Fruit fly (Drosophila melanogaster) whole organism, embryonic: ENCODE data around the gene CG14615.

Experiments
- Antp ChIP-seq: fragments of 200-800 bp; sonication (Bioruptor generic); optimal IDR thresholded peaks from 3 replicates; lab custom pipeline; 2016; ENCODE audit warnings: missing biosample characterization, missing genetic modification characterization
- Asciz ChIP-seq: fragments of 200-800 bp; sonication (Bioruptor generic); optimal IDR thresholded peaks from 2 replicates; lab custom pipeline; 2017; ENCODE audit warnings: missing biosample characterization, mild to moderate bottlenecking, missing genetic modification characterization, missing genetic modification reagents
- Awh ChIP-seq: fragments of 200-800 bp; sonication (Bioruptor generic); IDR thresholded peaks from 2 replicates; pipeline ENCODE4, ENCODE4 v1.3.6; 2022; ENCODE audit warnings: missing biosample characterization, missing genetic modification characterization
- CG10543 ChIP-seq: fragments of 200-800 bp; sonication (Bioruptor generic); optimal IDR thresholded peaks from 3 replicates; lab custom pipeline; 2017; ENCODE audit warnings: missing biosample characterization, mild to moderate bottlenecking, missing genetic modification characterization, moderate library complexity
- CG10654 ChIP-seq: fragments of 200-800 bp; sonication (Bioruptor generic); optimal IDR thresholded peaks from 2 replicates; lab custom pipeline; 2016; ENCODE audit warnings: missing biosample characterization, missing genetic modification characterization
- CG11695 ChIP-seq: fragments of 200-800 bp; sonication (Bioruptor generic); IDR thresholded peaks from 3 replicates; pipeline ENCODE4 v1.3.6; 2022; ENCODE audit warnings: missing biosample characterization, missing genetic modification characterization
- CG12236 ChIP-seq: fragments of 200-800 bp; sonication (Bioruptor generic); optimal IDR thresholded peaks from 2 replicates; lab custom pipeline; 2016; ENCODE audit warnings: missing biosample characterization, missing genetic modification characterization
- CG12769 ChIP-seq: fragments of 200-800 bp; sonication (Bioruptor generic); optimal IDR thresholded peaks from 2 replicates; lab custom pipeline; 2019; ENCODE audit warnings: missing biosample characterization, mild to moderate bottlenecking, missing genetic modification characterization, moderate library complexity
- CG13123 ChIP-seq: fragments of 200-800 bp; sonication (Bioruptor generic); optimal IDR thresholded peaks from 2 replicates; lab custom pipeline; 2016; ENCODE audit warnings: missing biosample characterization, missing genetic modification characterization
- CG13296 ChIP-seq: fragments of 200-800 bp; sonication (Bioruptor generic); optimal IDR thresholded peaks from 3 replicates; lab custom pipeline; 2018; ENCODE audit warnings: missing biosample characterization, mild to moderate bottlenecking, missing genetic modification characterization
- CG13894 ChIP-seq: fragments of 200-800 bp; sonication (Bioruptor generic); optimal IDR thresholded peaks from 3 replicates; lab custom pipeline; 2018; ENCODE audit warnings: missing biosample characterization, mild to moderate bottlenecking, missing genetic modification characterization, moderate library complexity
- CG16815 ChIP-seq: fragments of 200-800 bp; sonication (Bioruptor generic); optimal IDR thresholded peaks from 3 replicates; lab custom pipeline; 2017; ENCODE audit warnings: missing biosample characterization, mild to moderate bottlenecking, missing genetic modification characterization
- CG18476 ChIP-seq: fragments of 200-800 bp; sonication (Bioruptor generic); optimal IDR thresholded peaks from 2 replicates; lab custom pipeline; 2016; ENCODE audit warnings: missing biosample characterization, mild to moderate bottlenecking, missing genetic modification characterization
- CG2199 ChIP-seq: fragments of 200-800 bp; sonication (Bioruptor generic); IDR thresholded peaks from 3 replicates; pipeline ENCODE4 v1.3.6; 2022; ENCODE audit warnings: missing biosample characterization, missing genetic modification characterization
- CG34376 ChIP-seq: fragments of 200-800 bp; sonication (Bioruptor generic); optimal IDR thresholded peaks from 2 replicates; lab custom pipeline; 2018; ENCODE audit warnings: missing biosample characterization, mild to moderate bottlenecking, missing genetic modification characterization
- CG3726 ChIP-seq: fragments of 200-800 bp; sonication (Bioruptor generic); IDR thresholded peaks from 3 replicates; pipeline ENCODE4, ENCODE4 v1.3.6; 2022; ENCODE audit warnings: missing biosample characterization, missing genetic modification characterization
- CG7987 ChIP-seq: fragments of 200-800 bp; sonication (Bioruptor generic); optimal IDR thresholded peaks from 2 replicates; lab custom pipeline; 2018; ENCODE audit warnings: missing biosample characterization, mild to moderate bottlenecking, missing genetic modification characterization, moderate library complexity
- CG9817 ChIP-seq: fragments of 200-800 bp; sonication (Bioruptor generic); optimal IDR thresholded peaks from 2 replicates; lab custom pipeline; 2018; ENCODE audit warnings: missing biosample characterization, mild to moderate bottlenecking, missing genetic modification characterization, moderate library complexity
- Deaf1 ChIP-seq: fragments of 200-800 bp; optimal IDR thresholded peaks from 3 replicates; lab custom pipeline; 2019; ENCODE audit warnings: missing biosample characterization, mild to moderate bottlenecking, missing genetic modification characterization, moderate library complexity
- H2.0 ChIP-seq: fragments of 200-800 bp; sonication (Bioruptor generic); IDR thresholded peaks from 2 replicates; pipeline ENCODE4 v1.3.6; 2022; ENCODE audit warnings: missing biosample characterization, missing genetic modification characterization
- HHEX ChIP-seq: fragments of 200-800 bp; sonication (Bioruptor generic); optimal IDR thresholded peaks from 3 replicates; lab custom pipeline; 2017; ENCODE audit warnings: missing biosample characterization, mild to moderate bottlenecking, missing genetic modification characterization, missing genetic modification reagents
- Hr51 ChIP-seq, 2 experiments: fragments of 200-800 bp; sonication (Bioruptor generic); optimal IDR thresholded peaks; 2 replicates in 1 of 2; 3 replicates in 1 of 2; lab custom pipeline; 2016 to 2018; ENCODE audit warnings: missing biosample characterization in 2 of 2, missing genetic modification characterization in 2 of 2, mild to moderate bottlenecking in 1 of 2, moderate library complexity in 1 of 2
- Med ChIP-seq: fragments of 200-800 bp; sonication (Bioruptor generic); peaks from one replicate; lab custom pipeline; 2016; ENCODE audit warnings: missing biosample characterization, missing genetic modification characterization, mild to moderate bottlenecking, inconsistent platforms, moderate library complexity
- Nf-YA ChIP-seq: fragments of 200-800 bp; sonication (Bioruptor generic); IDR thresholded peaks from 2 replicates; pipeline ENCODE4 v1.3.6; 2022; ENCODE audit warnings: missing biosample characterization, missing genetic modification characterization
- NfI ChIP-seq: fragments of 200-800 bp; sonication (Bioruptor generic); optimal IDR thresholded peaks from 3 replicates; lab custom pipeline; 2018; ENCODE audit warnings: missing biosample characterization, mild to moderate bottlenecking, missing genetic modification characterization, moderate library complexity
- Pdp1 ChIP-seq, 2 experiments: fragments of 200-800 bp; sonication (Bioruptor generic); optimal IDR thresholded peaks; 3 replicates each; lab custom pipeline; 2016; ENCODE audit warnings: missing biosample characterization in 2 of 2, missing genetic modification characterization in 2 of 2, mild to moderate bottlenecking in 1 of 2, moderate library complexity in 1 of 2
- Xrp1 ChIP-seq: fragments of 200-800 bp; sonication (Bioruptor generic); IDR thresholded peaks from 2 replicates; pipeline ENCODE4 v1.3.6; 2022; ENCODE audit warnings: missing biosample characterization, missing genetic modification characterization
- ab ChIP-seq: fragments of 200-800 bp; sonication (Bioruptor generic); optimal IDR thresholded peaks from 2 replicates; lab custom pipeline; 2016; ENCODE audit warnings: missing biosample characterization, missing genetic modification characterization
- amos ChIP-seq: fragments of 200-800 bp; sonication (Bioruptor generic); IDR thresholded peaks from 2 replicates; pipeline ENCODE4 v1.3.6; 2022; ENCODE audit warnings: missing biosample characterization, missing genetic modification characterization; ENCODE audit not compliant: partially characterized antibody
- bab2 ChIP-seq: fragments of 200-800 bp; sonication (Bioruptor generic); optimal IDR thresholded peaks from 2 replicates; lab custom pipeline; 2016; ENCODE audit warnings: missing biosample characterization, missing genetic modification characterization
- chinmo ChIP-seq: fragments of 200-800 bp; sonication (Bioruptor generic); IDR thresholded peaks from 4 replicates; pipeline ENCODE4 v1.3.6; 2022; ENCODE audit warnings: missing biosample characterization, missing genetic modification characterization; ENCODE audit not compliant: partially characterized antibody
- crp ChIP-seq, 2 experiments: fragments of 200-800 bp; sonication (Bioruptor generic); optimal IDR thresholded peaks; 2 replicates in 1 of 2; 3 replicates in 1 of 2; lab custom pipeline; 2017; ENCODE audit warnings: missing biosample characterization in 2 of 2, missing genetic modification characterization in 2 of 2, mild to moderate bottlenecking in 1 of 2, moderate library complexity in 1 of 2
- cwo ChIP-seq: fragments of 200-800 bp; sonication (Bioruptor generic); optimal IDR thresholded peaks from 3 replicates; lab custom pipeline; 2017; ENCODE audit warnings: missing biosample characterization, missing genetic modification characterization, mild to moderate bottlenecking, moderate library complexity, missing genetic modification reagents
- dati ChIP-seq: fragments of 200-800 bp; sonication (Bioruptor generic); IDR thresholded peaks from 2 replicates; pipeline ENCODE4 v1.3.6; 2022; ENCODE audit warnings: missing biosample characterization, missing genetic modification characterization
- dpn ChIP-seq, 2 experiments: fragments of 200-800 bp; sonication (Bioruptor generic); optimal IDR thresholded peaks; 3 replicates each; lab custom pipeline; 2016; ENCODE audit warnings: missing biosample characterization in 2 of 2, missing genetic modification characterization in 2 of 2
- exex ChIP-seq: fragments of 200-800 bp; sonication (Bioruptor generic); optimal IDR thresholded peaks from 4 replicates; lab custom pipeline; 2018; ENCODE audit warnings: missing biosample characterization, mild to moderate bottlenecking, missing genetic modification characterization, moderate library complexity
- grn ChIP-seq: fragments of 200-800 bp; sonication (Bioruptor generic); optimal IDR thresholded peaks from 3 replicates; lab custom pipeline; 2017; ENCODE audit warnings: missing biosample characterization, missing genetic modification characterization
- jing ChIP-seq: fragments of 200-800 bp; sonication (Bioruptor generic); optimal IDR thresholded peaks from 2 replicates; lab custom pipeline; 2018; ENCODE audit warnings: missing biosample characterization, mild to moderate bottlenecking, missing genetic modification characterization
- mirr ChIP-seq: fragments of 200-800 bp; sonication (Bioruptor generic); optimal IDR thresholded peaks from 3 replicates; lab custom pipeline; 2018; ENCODE audit warnings: missing biosample characterization, mild to moderate bottlenecking, missing genetic modification characterization
- nau ChIP-seq: fragments of 200-800 bp; sonication (Bioruptor generic); optimal IDR thresholded peaks from 3 replicates; lab custom pipeline; 2017; ENCODE audit warnings: missing biosample characterization, mild to moderate bottlenecking, missing genetic modification characterization, missing genetic modification reagents
- nmo ChIP-seq: fragments of 200-800 bp; sonication (Bioruptor generic); optimal IDR thresholded peaks from 2 replicates; lab custom pipeline; 2018; ENCODE audit warnings: missing biosample characterization, mild to moderate bottlenecking, missing genetic modification characterization, moderate library complexity
- phol ChIP-seq: fragments of 200-800 bp; sonication (Bioruptor generic); optimal IDR thresholded peaks from 3 replicates; lab custom pipeline; 2018; ENCODE audit warnings: missing biosample characterization, mild to moderate bottlenecking, missing genetic modification characterization, moderate library complexity
- sisA ChIP-seq: fragments of 200-800 bp; sonication (Bioruptor generic); IDR thresholded peaks from 2 replicates; pipeline ENCODE4 v1.3.6; 2022; ENCODE audit warnings: missing biosample characterization, missing genetic modification characterization
- sug ChIP-seq: fragments of 200-800 bp; optimal IDR thresholded peaks from 2 replicates; lab custom pipeline; 2019; ENCODE audit warnings: missing biosample characterization, mild to moderate bottlenecking, missing genetic modification characterization, moderate library complexity
- trh ChIP-seq: fragments of 200-800 bp; sonication (Bioruptor generic); optimal IDR thresholded peaks from 2 replicates; lab custom pipeline; 2016; ENCODE audit warnings: missing biosample characterization, missing genetic modification characterization
- tx ChIP-seq: fragments of 200-800 bp; sonication (Bioruptor generic); optimal IDR thresholded peaks from 2 replicates; lab custom pipeline; 2016; ENCODE audit warnings: missing biosample characterization, missing genetic modification characterization
- zf30C ChIP-seq: fragments of 200-800 bp; sonication (Bioruptor generic); optimal IDR thresholded peaks from 3 replicates; lab custom pipeline; 2018; ENCODE audit warnings: missing biosample characterization, mild to moderate bottlenecking, missing genetic modification characterization

CG14615 gene

DNA sequence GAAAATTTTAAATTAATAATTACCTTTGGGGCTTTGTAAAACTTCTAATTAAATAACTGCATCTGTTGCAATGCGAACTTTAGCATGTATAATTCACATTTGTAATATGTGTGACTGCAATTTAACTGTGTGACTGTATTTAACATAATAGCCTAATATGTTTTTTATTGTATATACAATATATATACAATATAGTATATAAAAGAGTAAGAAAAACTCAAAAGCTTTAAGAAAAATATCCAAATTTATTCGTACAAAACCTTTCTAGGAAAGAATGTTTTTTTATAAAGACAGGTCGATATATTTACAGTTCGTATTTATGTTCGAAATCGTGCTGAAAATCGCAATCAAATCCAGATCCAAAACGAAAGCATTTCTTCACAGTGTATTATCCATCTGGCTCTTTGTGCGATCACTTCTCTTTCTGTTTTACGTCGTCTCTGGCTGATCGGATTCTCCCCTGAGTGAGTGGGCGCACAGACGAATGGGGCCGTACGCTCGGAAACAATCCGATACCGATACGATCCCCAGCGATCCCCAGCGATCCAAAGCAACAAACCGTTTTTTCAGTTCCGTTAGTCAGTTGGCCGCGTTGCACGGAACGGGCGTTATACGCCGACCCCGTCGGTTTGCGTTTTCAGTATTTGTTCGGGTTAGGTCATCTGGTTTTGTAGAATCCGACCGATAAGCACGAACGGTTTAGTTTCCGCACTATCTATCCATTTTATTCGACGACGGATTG is 41.9 kb upstream of the CG14615 start (continued):
- TF ChIP-seq CG9817 (tag; lab: Kevin White, UChicago) (peak; percentile 51), CG13296 (GFP tag; lab: Kevin White, UChicago) (peak; percentile 12), H2.0 (GFP tag; lab: Robert Waterston, UW) (0 out of 2 replicates have a peak, but pooled peaks have one; percentile 8), cwo (GFP tag; lab: Kevin White, UChicago) (peak; percentile 41), Antp (peak; percentile 22), crp (GFP tag; optimal IDR thresholded peaks at IDR 0.05; lab: Kevin White, UChicago) (no peak), bab2 (GFP tag; lab: Kevin White, UChicago) (peak; percentile 15), Asciz (peak; percentile 47), Med (GFP tag; lab: Kevin White, UChicago) (peak; percentile 84), Nf-YA (GFP tag; lab: Robert Waterston, UW) (no peak), ab (no peak), jing (GFP tag; lab: Kevin White, UChicago) (peak; percentile 22), CG11695 (GFP tag; lab: Robert Waterston, UW) (0 out of 3 replicates have a peak, but pooled peaks have one; percentile 55), Hr51 (GFP tag; optimal IDR thresholded peaks at IDR 0.05; lab: Kevin White, UChicago) (peak in 1 of 2 experiments; percentile 73), HHEX (peak; percentile 72), CG10654 (GFP tag; lab: Kevin White, UChicago) (peak; percentile 49), CG3726 (GFP tag; lab: Robert Waterston, UW) (no peak), CG18476 (GFP tag; lab: Kevin White, UChicago) (no peak), tx (GFP tag; lab: Kevin White, UChicago) (peak; percentile 7), NfI (GFP tag; lab: Kevin White, UChicago) (peak; percentile 57), phol (tag; lab: Kevin White, UChicago) (peak; percentile 75), nau (no peak), trh (GFP tag; lab: Kevin White, UChicago) (peak; percentile 2), CG7987 (GFP tag; lab: Kevin White, UChicago) (no peak), sisA (GFP tag; lab: Robert Waterston, UW) (0 out of 2 replicates have a peak, but pooled peaks have one; percentile 31), CG12769 (tag; lab: Kevin White, UChicago) (peak; percentile 87), CG16815 (peak; percentile 41), grn (GFP tag; lab: Kevin White, UChicago) (peak; percentile 18), zf30C (GFP tag; lab: Kevin White, UChicago) (peak; percentile 53), nmo (peak; percentile 85)

DNA sequence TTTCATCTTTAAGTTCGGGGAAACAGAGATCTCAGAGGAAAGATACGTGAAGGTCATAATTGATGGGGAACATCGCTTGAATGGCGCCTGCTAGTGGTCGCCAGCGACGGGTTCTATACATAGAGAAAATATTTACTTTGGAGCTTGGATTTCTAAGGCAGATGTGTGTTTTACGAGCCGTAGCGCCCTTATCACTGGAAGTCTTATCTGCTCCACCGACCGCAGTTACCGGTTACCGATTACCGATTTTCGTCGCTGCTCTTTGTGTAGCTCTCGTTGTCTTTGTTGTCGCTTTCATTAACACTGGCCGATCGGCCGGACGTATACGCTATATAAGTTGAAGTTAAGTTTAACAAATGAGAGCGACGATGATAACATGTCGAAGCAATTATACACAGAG is 41.3 kb upstream of the CG14615 start:
- TF ChIP-seq chinmo: 0 out of 4 replicates have a peak, but pooled peaks have one; percentile 43
- TF ChIP-seq dpn (GFP tag; optimal IDR thresholded peaks at IDR 0.05; lab: Kevin White, UChicago): no peak
- peak in 1 of 2 experiments; percentile 16 for TF ChIP-seq Pdp1 (GFP tag; optimal IDR thresholded peaks at IDR 0.05; lab: Kevin White, UChicago)
- TF ChIP-seq mirr (GFP tag; lab: Kevin White, UChicago): peak; percentile 55
- TF ChIP-seq CG12769 (tag; lab: Kevin White, UChicago): peak; percentile 35
- peak; percentile 36 for TF ChIP-seq CG10543 (GFP tag; lab: Kevin White, UChicago)
- TF ChIP-seq Deaf1 (tag; lab: Kevin White, UChicago): peak; percentile 71
- no peak for TF ChIP-seq Awh (GFP tag; lab: Robert Waterston, UW)
- TF ChIP-seq Xrp1 (GFP tag; lab: Robert Waterston, UW): 0 out of 2 replicates have a peak, but pooled peaks have one; percentile 4
- TF ChIP-seq CG13894 (tag; lab: Kevin White, UChicago): peak; percentile 94
- no peak for TF ChIP-seq CG12236 (GFP tag; lab: Kevin White, UChicago)
- no peak for TF ChIP-seq dati
- TF ChIP-seq CG2199 (GFP tag; lab: Robert Waterston, UW): peak; percentile 89
- TF ChIP-seq CG34376: peak; percentile 71
- no peak for TF ChIP-seq CG13123 (GFP tag; lab: Kevin White, UChicago)
- peak; percentile 66 for TF ChIP-seq grn (GFP tag; lab: Kevin White, UChicago)
- TF ChIP-seq exex (tag; lab: Kevin White, UChicago): peak; percentile 19
- TF ChIP-seq sug (tag; lab: Kevin White, UChicago): peak; percentile 55
- peak; percentile 18; the same call in 1 of the 2 replicates for TF ChIP-seq amos
